Worm (Caenorhabditis elegans): ENCODE data around the gene srt-15.

Gene srt-15

DNA sequence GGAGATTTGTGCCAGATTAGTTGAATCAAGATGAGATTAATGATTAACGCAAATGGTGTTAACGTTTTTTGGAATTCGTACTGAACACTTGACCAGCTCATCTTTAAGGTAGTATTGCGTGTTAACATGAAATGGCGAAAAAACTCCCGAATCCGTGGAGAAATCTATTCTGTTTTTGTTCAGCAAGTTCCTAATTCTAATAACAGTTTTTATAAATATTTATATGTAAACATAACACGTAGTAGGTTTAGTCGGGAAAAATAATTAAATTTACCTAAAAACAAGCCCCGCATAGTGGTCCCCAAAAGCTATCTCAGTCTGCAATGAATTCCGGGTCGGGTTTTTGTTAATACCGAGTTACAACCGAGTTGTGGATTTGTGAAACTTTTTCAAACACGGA, 3.0 kb downstream of the srt-15 start, which contains the start of gene str-244:
Gene str-244, minus strand, starts transcription at position 101 of the 400 bp plus-strand sequence.
- TF ChIP-seq hmg-4 (GFP tag; optimal IDR thresholded peaks at IDR 0.05) (no peak), tbx-37 (GFP tag; conservative IDR thresholded peaks at IDR 0.05) (no peak), scrt-1 (GFP tag; IDR thresholded peaks at IDR 0.05) (no peak), ama-1 (optimal IDR thresholded peaks at IDR 0.05) (no peak), tra-4 (tag; optimal IDR thresholded peaks at IDR 0.05) (no peak), B0310.2 (tag; optimal IDR thresholded peaks at IDR 0.05) (no peak), tbx-11 (GFP tag; IDR thresholded peaks at IDR 0.05) (no peak), ceh-13 (GFP tag; optimal IDR thresholded peaks at IDR 0.05) (no peak), aly-1 (tag; optimal IDR thresholded peaks at IDR 0.05) (no peak), hnd-1 (tag; optimal IDR thresholded peaks at IDR 0.05) (no peak), ets-7 (tag; optimal IDR thresholded peaks at IDR 0.05) (no peak), flt-1 (GFP tag; IDR thresholded peaks at IDR 0.05) (no peak), hmbx-1 (tag; optimal IDR thresholded peaks at IDR 0.05) (no peak), ceh-36 (tag; optimal IDR thresholded peaks at IDR 0.05) (no peak), sea-1 (GFP tag; conservative IDR thresholded peaks at IDR 0.05) (no peak)

DNA sequence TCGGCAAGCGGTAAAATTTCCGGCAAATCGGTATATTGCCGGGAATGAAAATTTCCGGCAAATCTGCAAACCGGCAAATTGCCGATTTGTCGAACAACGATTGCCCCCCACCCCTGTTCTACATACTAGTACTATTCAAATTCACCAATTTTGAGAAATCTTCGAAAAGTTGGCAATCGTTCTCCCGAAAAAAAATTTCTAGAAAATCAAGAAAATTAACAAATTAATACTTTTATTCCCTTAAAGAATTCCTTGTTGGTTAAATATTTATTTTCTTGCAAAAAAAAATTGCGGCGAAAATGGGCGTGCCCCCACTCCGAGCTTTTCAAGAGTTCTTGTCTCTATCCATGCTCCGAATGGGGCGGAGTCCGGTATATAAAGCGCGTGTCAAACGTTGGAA, 7.7 kb downstream of the srt-15 start, which contains the start of gene C50H11.8:
Gene C50H11.8, plus strand, starts transcription at position 301 of the 400 bp plus-strand sequence.
- TF ChIP-seq ets-7 (tag; optimal IDR thresholded peaks at IDR 0.05): no peak
- TF ChIP-seq pes-1 (GFP tag; IDR thresholded peaks at IDR 0.05): no peak
- TF ChIP-seq aly-1 (tag; optimal IDR thresholded peaks at IDR 0.05): no peak
- TF ChIP-seq sea-1 (GFP tag; conservative IDR thresholded peaks at IDR 0.05): no peak
- no peak for TF ChIP-seq F13C5.2 (tag; optimal IDR thresholded peaks at IDR 0.05)
- TF ChIP-seq flt-1 (GFP tag; IDR thresholded peaks at IDR 0.05): no peak
- TF ChIP-seq ama-1 (optimal IDR thresholded peaks at IDR 0.05): no peak
- no peak for TF ChIP-seq tbx-37 (GFP tag; conservative IDR thresholded peaks at IDR 0.05)
- no peak for TF ChIP-seq scrt-1 (GFP tag; IDR thresholded peaks at IDR 0.05)
- no peak for TF ChIP-seq hnd-1 (tag; optimal IDR thresholded peaks at IDR 0.05)
- TF ChIP-seq tra-4 (tag; optimal IDR thresholded peaks at IDR 0.05): no peak
- TF ChIP-seq ceh-13 (GFP tag; optimal IDR thresholded peaks at IDR 0.05): no peak
- TF ChIP-seq tbx-11 (GFP tag; IDR thresholded peaks at IDR 0.05): no peak
- no peak for TF ChIP-seq B0310.2 (tag; optimal IDR thresholded peaks at IDR 0.05)

DNA sequence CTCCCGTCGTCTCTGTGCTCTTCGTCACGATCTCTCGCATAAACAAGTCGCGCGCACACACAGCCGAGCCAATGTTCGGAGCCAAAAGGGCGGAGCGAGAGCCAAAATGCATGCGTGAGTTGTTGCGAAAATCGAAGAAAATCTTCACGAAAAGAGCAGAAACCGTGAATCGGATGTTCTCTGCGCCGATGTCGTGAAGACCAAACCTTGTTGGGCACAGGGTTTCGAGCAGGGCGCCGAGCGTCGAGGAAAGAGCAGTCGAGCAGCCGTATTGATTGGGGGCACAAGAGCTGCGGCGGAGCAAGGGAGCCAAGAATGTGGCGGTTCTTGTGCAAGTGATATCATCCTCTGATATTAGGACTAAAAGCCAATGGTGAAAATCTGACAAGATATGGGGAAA, 15.6 kb downstream of the srt-15 start:
- TF ChIP-seq hnd-1 (tag; optimal IDR thresholded peaks at IDR 0.05) (no peak), ama-1 (optimal IDR thresholded peaks at IDR 0.05) (no peak), sea-1 (GFP tag; conservative IDR thresholded peaks at IDR 0.05) (no peak), flt-1 (GFP tag; IDR thresholded peaks at IDR 0.05) (no peak), ets-7 (tag; optimal IDR thresholded peaks at IDR 0.05) (no peak), F13C5.2 (tag; optimal IDR thresholded peaks at IDR 0.05) (no peak), tbx-37 (GFP tag; conservative IDR thresholded peaks at IDR 0.05) (no peak), pes-1 (GFP tag; IDR thresholded peaks at IDR 0.05) (no peak), tbx-11 (GFP tag; IDR thresholded peaks at IDR 0.05) (no peak), hmbx-1 (tag; optimal IDR thresholded peaks at IDR 0.05) (no peak), ceh-36 (tag; optimal IDR thresholded peaks at IDR 0.05) (no peak), tra-4 (tag; optimal IDR thresholded peaks at IDR 0.05) (no peak)

DNA sequence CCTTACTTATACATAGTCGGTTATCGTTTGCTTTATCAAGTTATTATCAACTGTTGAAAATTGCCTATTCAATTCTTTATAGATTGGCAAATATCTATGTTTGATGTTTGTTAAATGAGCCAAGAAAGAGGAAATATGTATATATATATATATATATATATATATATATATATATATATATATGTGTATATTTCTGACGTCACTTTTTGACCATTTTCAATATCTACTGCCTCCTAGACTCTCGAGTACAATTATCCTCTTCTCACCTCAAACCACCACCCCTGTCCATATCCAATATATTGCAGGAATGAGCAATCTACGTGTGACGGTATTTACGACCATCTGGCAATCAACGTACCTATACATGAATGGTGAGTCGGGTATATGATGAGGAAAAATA, 17.1 kb downstream of the srt-15 start, which contains the start of gene F59D6.1:
Gene F59D6.1, plus strand, starts transcription at position 301 of the 400 bp plus-strand sequence.
- TF ChIP-seq ets-7 (tag; optimal IDR thresholded peaks at IDR 0.05): no peak
- no peak for TF ChIP-seq flt-1 (GFP tag; IDR thresholded peaks at IDR 0.05)
- no peak for TF ChIP-seq scrt-1 (GFP tag; IDR thresholded peaks at IDR 0.05)
- TF ChIP-seq tbx-37 (GFP tag; conservative IDR thresholded peaks at IDR 0.05): no peak
- TF ChIP-seq sea-1 (GFP tag; conservative IDR thresholded peaks at IDR 0.05): no peak
- no peak for TF ChIP-seq ama-1 (optimal IDR thresholded peaks at IDR 0.05)
- no peak for TF ChIP-seq hnd-1 (tag; optimal IDR thresholded peaks at IDR 0.05)
- TF ChIP-seq pes-1 (GFP tag; IDR thresholded peaks at IDR 0.05): no peak
- no peak for TF ChIP-seq ceh-13 (GFP tag; optimal IDR thresholded peaks at IDR 0.05)
- no peak for TF ChIP-seq B0310.2 (tag; optimal IDR thresholded peaks at IDR 0.05)
- no peak for TF ChIP-seq aly-1 (tag; optimal IDR thresholded peaks at IDR 0.05)
- no peak for TF ChIP-seq tra-4 (tag; optimal IDR thresholded peaks at IDR 0.05)
- TF ChIP-seq F13C5.2 (tag; optimal IDR thresholded peaks at IDR 0.05): no peak
- TF ChIP-seq hmg-4 (GFP tag; optimal IDR thresholded peaks at IDR 0.05): no peak
- TF ChIP-seq hmbx-1 (tag; optimal IDR thresholded peaks at IDR 0.05): no peak
- TF ChIP-seq ceh-36 (tag; optimal IDR thresholded peaks at IDR 0.05): no peak

DNA sequence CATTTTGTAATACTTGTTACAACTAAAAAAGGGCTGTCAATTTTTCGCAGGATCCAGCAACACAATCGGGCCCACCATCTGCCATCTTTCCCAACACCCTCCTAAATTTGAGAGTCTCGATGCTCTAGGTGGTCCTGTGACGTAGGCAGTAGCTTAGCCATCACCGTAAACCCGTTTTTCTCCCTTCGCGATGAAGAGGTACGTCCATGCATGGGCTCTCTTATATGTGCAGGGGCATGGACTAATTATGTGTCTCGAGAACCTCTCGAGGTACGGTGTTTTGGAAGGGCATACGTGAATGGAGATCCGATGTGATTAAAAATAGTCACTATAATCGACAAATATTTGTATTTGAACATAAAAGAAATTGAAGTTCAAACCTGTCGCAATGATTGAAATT, 21.0 kb downstream of the srt-15 start:
- TF ChIP-seq pes-1 (GFP tag; IDR thresholded peaks at IDR 0.05) (no peak), aly-1 (tag; optimal IDR thresholded peaks at IDR 0.05) (no peak), F13C5.2 (tag; optimal IDR thresholded peaks at IDR 0.05) (no peak), sea-1 (GFP tag; conservative IDR thresholded peaks at IDR 0.05) (no peak), flt-1 (GFP tag; IDR thresholded peaks at IDR 0.05) (no peak), B0310.2 (tag; optimal IDR thresholded peaks at IDR 0.05) (no peak), ceh-13 (GFP tag; optimal IDR thresholded peaks at IDR 0.05) (no peak), tra-4 (tag; optimal IDR thresholded peaks at IDR 0.05) (no peak), scrt-1 (GFP tag; IDR thresholded peaks at IDR 0.05) (no peak), ets-7 (tag; optimal IDR thresholded peaks at IDR 0.05) (no peak), hnd-1 (tag; optimal IDR thresholded peaks at IDR 0.05) (no peak), hmbx-1 (tag; optimal IDR thresholded peaks at IDR 0.05) (no peak), tbx-11 (GFP tag; IDR thresholded peaks at IDR 0.05) (no peak), ceh-36 (tag; optimal IDR thresholded peaks at IDR 0.05) (no peak), hmg-4 (GFP tag; optimal IDR thresholded peaks at IDR 0.05) (no peak), tbx-37 (GFP tag; conservative IDR thresholded peaks at IDR 0.05) (no peak), ama-1 (optimal IDR thresholded peaks at IDR 0.05) (no peak)

DNA sequence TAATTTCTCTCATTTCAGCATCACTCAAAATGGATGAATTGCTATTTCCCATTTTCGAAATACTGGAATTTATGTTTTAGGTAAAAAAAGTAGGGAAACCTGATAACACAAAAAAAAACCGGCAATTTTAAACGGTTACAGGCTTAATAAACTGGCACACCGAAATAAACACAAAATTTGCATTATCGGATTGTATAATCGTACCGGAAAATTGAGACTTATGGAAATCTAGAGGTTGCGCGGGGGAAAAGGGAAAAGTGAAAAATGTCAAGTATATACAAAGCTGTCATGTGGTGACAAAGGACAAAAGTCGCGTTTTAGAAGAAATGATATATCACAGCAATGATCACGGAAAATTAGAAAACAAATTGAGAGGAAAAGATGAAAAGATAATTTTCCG, 22.7 kb downstream of the srt-15 start, which contains the start of gene chpf-2:
Gene chpf-2, minus strand, starts transcription at position 101 of the 400 bp plus-strand sequence.
- TF ChIP-seq aly-1 (tag; optimal IDR thresholded peaks at IDR 0.05) (no peak), ama-1 (optimal IDR thresholded peaks at IDR 0.05) (no peak), hmbx-1 (tag; optimal IDR thresholded peaks at IDR 0.05) (no peak), tra-4 (tag; optimal IDR thresholded peaks at IDR 0.05) (no peak), F13C5.2 (tag; optimal IDR thresholded peaks at IDR 0.05) (no peak), tbx-11 (GFP tag; IDR thresholded peaks at IDR 0.05) (no peak), sea-1 (GFP tag; conservative IDR thresholded peaks at IDR 0.05) (no peak), ceh-36 (tag; optimal IDR thresholded peaks at IDR 0.05) (no peak), flt-1 (GFP tag; IDR thresholded peaks at IDR 0.05) (no peak), ets-7 (tag; optimal IDR thresholded peaks at IDR 0.05) (no peak), pes-1 (GFP tag; IDR thresholded peaks at IDR 0.05) (no peak), hmg-4 (GFP tag; optimal IDR thresholded peaks at IDR 0.05) (no peak), B0310.2 (tag; optimal IDR thresholded peaks at IDR 0.05) (no peak), tbx-37 (GFP tag; conservative IDR thresholded peaks at IDR 0.05) (no peak)

DNA sequence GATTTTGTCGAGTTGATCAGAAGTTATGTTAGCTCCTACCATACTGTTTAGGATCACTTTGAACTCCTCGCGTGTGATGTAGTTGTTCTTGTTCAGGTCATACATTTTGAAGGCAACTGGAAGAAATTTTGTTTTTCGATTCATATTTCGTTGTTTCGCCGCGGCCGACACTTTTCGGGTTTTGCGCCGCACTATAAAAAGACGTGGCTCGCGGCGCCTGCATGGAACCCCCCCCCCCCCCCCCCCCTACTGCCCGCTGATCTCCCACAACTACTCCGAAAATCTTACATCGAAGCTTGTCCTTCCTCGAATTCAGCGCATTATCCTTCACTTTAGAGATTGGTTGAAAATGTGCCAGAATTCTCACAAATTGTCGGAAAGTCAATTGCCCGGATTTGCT, 23.9 kb downstream of the srt-15 start:
- TF ChIP-seq ceh-36 (tag; optimal IDR thresholded peaks at IDR 0.05) (no peak), tbx-11 (GFP tag; IDR thresholded peaks at IDR 0.05) (no peak), tbx-37 (GFP tag; conservative IDR thresholded peaks at IDR 0.05) (no peak), ets-7 (tag; optimal IDR thresholded peaks at IDR 0.05) (no peak), ceh-13 (GFP tag; optimal IDR thresholded peaks at IDR 0.05) (no peak), hnd-1 (tag; optimal IDR thresholded peaks at IDR 0.05) (no peak), pes-1 (GFP tag; IDR thresholded peaks at IDR 0.05) (no peak)

All from whole organism, early embryonic.